Worm (Caenorhabditis elegans): ENCODE measurements around the gene srd-63.

ce11 chrV:16437546-16437945, 43.9 kb upstream of the srd-63 start, which contains the start of gene F26D2.15:
- no peak for TF ChIP-seq efl-1 (GFP tag; optimal IDR thresholded peaks at IDR 0.05)
- TF ChIP-seq unc-62 (GFP tag; optimal IDR thresholded peaks at IDR 0.05): no peak
- no peak for TF ChIP-seq ztf-18 (tag; optimal IDR thresholded peaks at IDR 0.05)
- TF ChIP-seq F10E7.11 (tag; optimal IDR thresholded peaks at IDR 0.05): no peak
- TF ChIP-seq lsl-1 (GFP tag; optimal IDR thresholded peaks at IDR 0.05): no peak
- no peak for TF ChIP-seq K12H6.12 (tag; optimal IDR thresholded peaks at IDR 0.05)
- TF ChIP-seq unc-130 (GFP tag; optimal IDR thresholded peaks at IDR 0.05): no peak
- no peak for TF ChIP-seq lag-1 (GFP tag; IDR thresholded peaks at IDR 0.05)
- TF ChIP-seq dox-1 (GFP tag; IDR thresholded peaks at IDR 0.05): no peak
- no peak for TF ChIP-seq F49E8.2 (tag; optimal IDR thresholded peaks at IDR 0.05; ENCODE audit: insufficient read depth)
- no peak for TF ChIP-seq lir-1 (GFP tag; conservative IDR thresholded peaks at IDR 0.05)
- no peak for TF ChIP-seq Y53G8AR.9 (GFP tag; conservative IDR thresholded peaks at IDR 0.05)
- TF ChIP-seq snpc-4 (GFP tag; optimal IDR thresholded peaks at IDR 0.05): no peak
- TF ChIP-seq snpc-4 (tag; optimal IDR thresholded peaks at IDR 0.05): no peak
